Fruit fly (Drosophila melanogaster) whole organism, prepupa: ENCODE results near the gene Rfx.

Source experiments
- CG10631 ChIP-seq: fragments of 200-800 bp; sonication (Bioruptor generic); optimal IDR thresholded peaks from 2 replicates; lab custom pipeline; 2016; ENCODE audit warnings: missing biosample characterization, missing genetic modification characterization
- CG10669 ChIP-seq: fragments of 200-800 bp; sonication (Bioruptor generic); optimal IDR thresholded peaks from 3 replicates; lab custom pipeline; 2018; ENCODE audit warnings: missing biosample characterization, mild to moderate bottlenecking, missing genetic modification characterization, moderate library complexity
- CG15336 ChIP-seq: fragments of 200-800 bp; sonication (Bioruptor generic); IDR thresholded peaks from 2 replicates; pipeline ENCODE4 v1.3.6; 2022; ENCODE audit warnings: missing biosample characterization, missing genetic modification characterization
- CG1621 ChIP-seq: fragments of 200-800 bp; sonication (Bioruptor generic); optimal IDR thresholded peaks from 3 replicates; lab custom pipeline; 2018; ENCODE audit warnings: missing biosample characterization, mild to moderate bottlenecking, missing genetic modification characterization
- CG16779 ChIP-seq: fragments of 200-800 bp; sonication (Bioruptor generic); optimal IDR thresholded peaks from 3 replicates; lab custom pipeline; 2017; ENCODE audit warnings: missing biosample characterization, mild to moderate bottlenecking, missing genetic modification characterization
- CG3032 ChIP-seq: fragments of 200-800 bp; optimal IDR thresholded peaks from 2 replicates; lab custom pipeline; 2019; ENCODE audit warnings: missing biosample characterization, mild to moderate bottlenecking, missing genetic modification characterization, moderate library complexity
- CG31627 ChIP-seq: fragments of 200-800 bp; sonication (Bioruptor generic); optimal IDR thresholded peaks from 3 replicates; lab custom pipeline; 2016; ENCODE audit warnings: missing biosample characterization, missing genetic modification characterization
- CG32006 ChIP-seq: fragments of 200-800 bp; sonication (Bioruptor generic); optimal IDR thresholded peaks from 3 replicates; lab custom pipeline; 2017; ENCODE audit warnings: missing biosample characterization, mild to moderate bottlenecking, missing genetic modification characterization
- CG34406 ChIP-seq: fragments of 200-800 bp; sonication (Bioruptor generic); optimal IDR thresholded peaks from 3 replicates; lab custom pipeline; 2016; ENCODE audit warnings: missing biosample characterization, missing genetic modification characterization
- CG3919 ChIP-seq: fragments of 200-800 bp; sonication (Bioruptor generic); optimal IDR thresholded peaks from 3 replicates; lab custom pipeline; 2016; ENCODE audit warnings: missing biosample characterization, missing genetic modification characterization
- CG6163 ChIP-seq: fragments of 200-800 bp; sonication (Bioruptor generic); IDR thresholded peaks from 3 replicates; pipeline ENCODE4 v1.3.6; 2022; ENCODE audit warnings: missing biosample characterization, missing genetic modification characterization
- CG6276 ChIP-seq: fragments of 200-800 bp; sonication (Bioruptor generic); optimal IDR thresholded peaks from 2 replicates; lab custom pipeline; 2017; ENCODE audit warnings: missing biosample characterization, mild to moderate bottlenecking, missing genetic modification characterization
- CG6792 ChIP-seq: fragments of 200-800 bp; sonication (Bioruptor generic); optimal IDR thresholded peaks from 3 replicates; lab custom pipeline; 2016; ENCODE audit warnings: missing biosample characterization, missing genetic modification characterization
- CG6854 ChIP-seq: fragments of 200-800 bp; sonication (Bioruptor generic); optimal IDR thresholded peaks from 2 replicates; lab custom pipeline; 2017; ENCODE audit warnings: missing biosample characterization, mild to moderate bottlenecking, missing genetic modification characterization
- CG7368 ChIP-seq: fragments of 200-800 bp; sonication (Bioruptor generic); optimal IDR thresholded peaks from 3 replicates; lab custom pipeline; 2016; ENCODE audit warnings: missing biosample characterization, missing genetic modification characterization
- CG8119 ChIP-seq: fragments of 200-800 bp; sonication (Bioruptor generic); IDR thresholded peaks from 3 replicates; pipeline ENCODE4 v1.3.6; 2022; ENCODE audit warnings: missing biosample characterization, missing genetic modification characterization
- CG8319 ChIP-seq: fragments of 200-800 bp; sonication (Bioruptor generic); optimal IDR thresholded peaks from 3 replicates; lab custom pipeline; 2016; ENCODE audit warnings: missing biosample characterization, missing genetic modification characterization
- CG8632 ChIP-seq: fragments of 200-800 bp; sonication (Bioruptor generic); optimal IDR thresholded peaks from 3 replicates; lab custom pipeline; 2016; ENCODE audit warnings: missing biosample characterization, missing genetic modification characterization
- CG9139 ChIP-seq: fragments of 200-800 bp; sonication (Bioruptor generic); optimal IDR thresholded peaks from 3 replicates; lab custom pipeline; 2017; ENCODE audit warnings: missing biosample characterization, mild to moderate bottlenecking, missing genetic modification characterization
- Eip75B ChIP-seq: fragments of 200-800 bp; sonication (Bioruptor generic); optimal IDR thresholded peaks from 3 replicates; lab custom pipeline; 2016; ENCODE audit warnings: missing biosample characterization, missing genetic modification characterization
- Eip78C ChIP-seq: fragments of 200-800 bp; sonication (Bioruptor generic); peaks from one replicate; lab custom pipeline; 2016; ENCODE audit warnings: missing biosample characterization, missing genetic modification characterization
- Ets21C ChIP-seq: fragments of 200-800 bp; sonication (Bioruptor generic); optimal IDR thresholded peaks from 3 replicates; lab custom pipeline; 2016; ENCODE audit warnings: missing biosample characterization, missing genetic modification characterization
- Ets96B ChIP-seq: fragments of 200-800 bp; optimal IDR thresholded peaks from 2 replicates; lab custom pipeline; 2019; ENCODE audit warnings: missing biosample characterization, mild to moderate bottlenecking, missing genetic modification characterization, moderate library complexity
- Hr39 ChIP-seq: fragments of 200-800 bp; sonication (Bioruptor generic); optimal IDR thresholded peaks from 2 replicates; lab custom pipeline; 2016; ENCODE audit warnings: missing biosample characterization, missing genetic modification characterization
- Hr4 ChIP-seq: fragments of 200-800 bp; sonication (Bioruptor generic); optimal IDR thresholded peaks from 3 replicates; lab custom pipeline; 2016; ENCODE audit warnings: missing biosample characterization, missing genetic modification characterization
- Lpt ChIP-seq: fragments of 200-800 bp; sonication (Bioruptor generic); optimal IDR thresholded peaks from 3 replicates; lab custom pipeline; 2016; ENCODE audit warnings: missing biosample characterization, missing genetic modification characterization
- Met ChIP-seq: fragments of 200-800 bp; sonication (Bioruptor generic); optimal IDR thresholded peaks from 3 replicates; lab custom pipeline; 2016; ENCODE audit warnings: missing biosample characterization, missing genetic modification characterization
- OdsH ChIP-seq: fragments of 200-800 bp; sonication (Bioruptor generic); optimal IDR thresholded peaks from 3 replicates; lab custom pipeline; 2016; ENCODE audit warnings: missing biosample characterization, missing genetic modification characterization
- Smox ChIP-seq: fragments of 200-800 bp; sonication (Bioruptor generic); optimal IDR thresholded peaks from 3 replicates; lab custom pipeline; 2016; ENCODE audit warnings: missing biosample characterization, missing genetic modification characterization
- Sox102F ChIP-seq: fragments of 200-800 bp; sonication (Bioruptor generic); optimal IDR thresholded peaks from 2 replicates; lab custom pipeline; 2016; ENCODE audit warnings: missing biosample characterization, mild to moderate bottlenecking, missing genetic modification characterization
- Sox14 ChIP-seq: fragments of 200-800 bp; sonication (Bioruptor generic); optimal IDR thresholded peaks from 3 replicates; lab custom pipeline; 2016; ENCODE audit warnings: missing biosample characterization, missing genetic modification characterization
- Sox15 ChIP-seq: fragments of 200-800 bp; sonication (Bioruptor generic); optimal IDR thresholded peaks from 3 replicates; lab custom pipeline; 2016; ENCODE audit warnings: missing biosample characterization, missing genetic modification characterization
- achi ChIP-seq: fragments of 200-800 bp; sonication (Bioruptor generic); optimal IDR thresholded peaks from 3 replicates; lab custom pipeline; 2016; ENCODE audit warnings: missing biosample characterization, missing genetic modification characterization
- acj6 ChIP-seq: fragments of 200-800 bp; sonication (Bioruptor generic); optimal IDR thresholded peaks from 3 replicates; lab custom pipeline; 2016; ENCODE audit warnings: missing biosample characterization, missing genetic modification characterization
- cyc ChIP-seq: fragments of 200-800 bp; sonication (Bioruptor generic); optimal IDR thresholded peaks from 3 replicates; lab custom pipeline; 2016; ENCODE audit warnings: missing biosample characterization, missing genetic modification characterization
- esn ChIP-seq: fragments of 200-800 bp; sonication (Bioruptor generic); optimal IDR thresholded peaks from 2 replicates; lab custom pipeline; 2016; ENCODE audit warnings: missing biosample characterization, mild to moderate bottlenecking, missing genetic modification characterization, moderate library complexity
- fd59A ChIP-seq: fragments of 200-800 bp; sonication (Bioruptor generic); optimal IDR thresholded peaks from 2 replicates; lab custom pipeline; 2017; ENCODE audit warnings: missing biosample characterization, mild to moderate bottlenecking, missing genetic modification characterization, missing genetic modification reagents
- lz ChIP-seq: fragments of 200-800 bp; sonication (Bioruptor generic); optimal IDR thresholded peaks from 3 replicates; lab custom pipeline; 2016; ENCODE audit warnings: missing biosample characterization, missing genetic modification characterization
- net ChIP-seq: fragments of 200-800 bp; sonication (Bioruptor generic); optimal IDR thresholded peaks from 3 replicates; lab custom pipeline; 2016; ENCODE audit warnings: missing biosample characterization, missing genetic modification characterization
- pdm3 ChIP-seq: fragments of 200-800 bp; sonication (Bioruptor generic); optimal IDR thresholded peaks from 3 replicates; lab custom pipeline; 2016; ENCODE audit warnings: missing biosample characterization, missing genetic modification characterization
- svp ChIP-seq: fragments of 200-800 bp; sonication (Bioruptor generic); peaks from one replicate; lab custom pipeline; 2016; ENCODE audit warnings: missing biosample characterization, missing genetic modification characterization
- topi ChIP-seq: fragments of 200-800 bp; sonication (Bioruptor generic); optimal IDR thresholded peaks from 3 replicates; lab custom pipeline; 2016; ENCODE audit warnings: missing biosample characterization, missing genetic modification characterization

Rfx gene

dm6 chr3R:10356563-10357363 lies 21.1 kb downstream of the Rfx start (continued):
- TF ChIP-seq Sox15 (peak; percentile 73), CG3919 (GFP tag; lab: Kevin White, UChicago) (peak; percentile 94), CG8632 (GFP tag; lab: Kevin White, UChicago) (peak; percentile 90), cyc (GFP tag; lab: Kevin White, UChicago) (peak; percentile 92), CG8319 (GFP tag; lab: Kevin White, UChicago) (peak; percentile 81), CG8119 (GFP tag; lab: Robert Waterston, UW) (no peak), OdsH (GFP tag; lab: Kevin White, UChicago) (peak; percentile 87), fd59A (GFP tag; lab: Kevin White, UChicago) (peak; percentile 86), lz (GFP tag; lab: Kevin White, UChicago) (peak; percentile 94), CG6163 (GFP tag; lab: Robert Waterston, UW) (no peak), CG10669 (GFP tag; lab: Kevin White, UChicago) (peak; percentile 92), CG31627 (GFP tag; lab: Kevin White, UChicago) (peak; percentile 92), CG6854 (GFP tag; lab: Kevin White, UChicago) (peak; percentile 90), Met (GFP tag; lab: Kevin White, UChicago) (peak; percentile 96), Hr4 (GFP tag; lab: Kevin White, UChicago) (peak; percentile 93), CG6276 (peak; percentile 92)

- TF ChIP-seq Ets21C (GFP tag; lab: Kevin White, UChicago) = no peak
- TF ChIP-seq svp (GFP tag; lab: Kevin White, UChicago) = peak; percentile 46
Observed at dm6 chr3R:10355840-10356562, 21.9 kb downstream of the Rfx start.

- no peak for TF ChIP-seq net (GFP tag; lab: Kevin White, UChicago)
- TF ChIP-seq CG6854 (GFP tag; lab: Kevin White, UChicago) = no peak
- peak; percentile 15 for TF ChIP-seq CG31627 (GFP tag; lab: Kevin White, UChicago)
- peak; percentile 27 for TF ChIP-seq acj6 (GFP tag; lab: Kevin White, UChicago)
- no peak for TF ChIP-seq CG7368 (GFP tag; lab: Kevin White, UChicago)
- no peak for TF ChIP-seq CG9139 (GFP tag; lab: Kevin White, UChicago)
- TF ChIP-seq CG1621 = no peak
- TF ChIP-seq CG32006 (GFP tag; lab: Kevin White, UChicago) = peak; percentile 38
- TF ChIP-seq svp (GFP tag; lab: Kevin White, UChicago) = peak; percentile 88
- peak; percentile 25 for TF ChIP-seq Hr39 (GFP tag; lab: Kevin White, UChicago)
- TF ChIP-seq CG15336 (GFP tag; lab: Robert Waterston, UW) = no peak
- TF ChIP-seq Sox15 = no peak
- TF ChIP-seq lz (GFP tag; lab: Kevin White, UChicago) = peak; percentile 3
- TF ChIP-seq Lpt (GFP tag; lab: Kevin White, UChicago) = no peak
- peak; percentile 5 for TF ChIP-seq fd59A (GFP tag; lab: Kevin White, UChicago)
- TF ChIP-seq CG3919 (GFP tag; lab: Kevin White, UChicago) = peak; percentile 43
- peak; percentile 43 for TF ChIP-seq CG10631 (GFP tag; lab: Kevin White, UChicago)
- peak; percentile 12 for TF ChIP-seq CG6792 (GFP tag; lab: Kevin White, UChicago)
- TF ChIP-seq Eip75B (GFP tag; lab: Kevin White, UChicago) = peak; percentile 38
- peak; percentile 33 for TF ChIP-seq pdm3 (GFP tag; lab: Kevin White, UChicago)
- peak; percentile 65 for TF ChIP-seq Eip78C (GFP tag; lab: Kevin White, UChicago)
- TF ChIP-seq Hr4 (GFP tag; lab: Kevin White, UChicago) = peak; percentile 5
- peak; percentile 41 for TF ChIP-seq Ets96B (tag; lab: Kevin White, UChicago)
- TF ChIP-seq Sox102F = peak; percentile 21
- TF ChIP-seq OdsH (GFP tag; lab: Kevin White, UChicago) = peak; percentile 37
- TF ChIP-seq CG8319 (GFP tag; lab: Kevin White, UChicago) = no peak
- TF ChIP-seq CG34406 (GFP tag; lab: Kevin White, UChicago) = peak; percentile 2
- peak; percentile 27 for TF ChIP-seq Smox (GFP tag; lab: Kevin White, UChicago)
- no peak for TF ChIP-seq CG16779
- peak; percentile 43 for TF ChIP-seq esn (GFP tag; lab: Kevin White, UChicago)
- peak; percentile 25 for TF ChIP-seq achi (GFP tag; lab: Kevin White, UChicago)
- TF ChIP-seq Sox14 (GFP tag; lab: Kevin White, UChicago) = peak; percentile 6
- peak; percentile 29 for TF ChIP-seq Met (GFP tag; lab: Kevin White, UChicago)
- TF ChIP-seq CG10669 (GFP tag; lab: Kevin White, UChicago) = peak; percentile 36
- peak; percentile 5 for TF ChIP-seq topi (GFP tag; lab: Kevin White, UChicago)
- TF ChIP-seq CG3032 (tag; lab: Kevin White, UChicago) = peak; percentile 41
Observed at dm6 chr3R:10353932-10354703, 23.8 kb downstream of the Rfx start.
